Worm (Caenorhabditis elegans): ENCODE results near the gene lin-56.

DNA sequence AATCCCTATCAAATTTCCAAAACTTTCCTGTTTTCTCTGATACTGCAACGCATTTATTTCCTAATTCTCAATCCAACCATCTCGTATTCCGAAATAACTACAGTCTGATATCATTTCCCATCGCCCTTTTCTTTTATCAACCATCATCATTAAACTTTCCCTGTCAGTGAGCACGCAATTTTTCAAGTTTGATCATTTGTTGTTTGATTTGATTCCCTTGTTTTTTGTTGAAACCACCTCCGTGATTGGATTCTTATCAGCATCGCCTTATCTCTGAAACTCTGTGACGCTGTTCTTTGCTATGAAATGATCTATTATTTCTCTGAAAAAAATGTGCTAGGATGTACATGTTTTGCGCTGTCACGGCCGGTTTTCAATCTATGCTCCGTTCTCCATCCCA lies 46.8 kb upstream of the lin-56 start:
- TF ChIP-seq ZK546.5 (tag; optimal IDR thresholded peaks at IDR 0.05) (no peak), blmp-1 (tag; optimal IDR thresholded peaks at IDR 0.05; ENCODE audit: insufficient read depth) (no peak), lsy-2 (tag; optimal IDR thresholded peaks at IDR 0.05) (no peak), mab-5 (tag; optimal IDR thresholded peaks at IDR 0.05) (no peak), nhr-11 (tag; optimal IDR thresholded peaks at IDR 0.05) (no peak), nhr-21 (tag; optimal IDR thresholded peaks at IDR 0.05) (no peak), crh-2 (tag; optimal IDR thresholded peaks at IDR 0.05) (no peak), lin-39 (tag; optimal IDR thresholded peaks at IDR 0.05) (no peak), snpc-4 (tag; optimal IDR thresholded peaks at IDR 0.05) (no peak), fos-1 (tag; optimal IDR thresholded peaks at IDR 0.05) (peak; percentile 81), egl-27 (tag; optimal IDR thresholded peaks at IDR 0.05) (no peak)

All from whole organism, L2 larva.